Worm (Caenorhabditis elegans): ENCODE data around the gene F53H4.4.

- TF ChIP-seq B0019.2 (GFP tag; conservative IDR thresholded peaks at IDR 0.05) (no peak), ztf-22 (GFP tag; optimal IDR thresholded peaks at IDR 0.05) (no peak), unc-62 (GFP tag; optimal IDR thresholded peaks at IDR 0.05) (no peak), sea-2 (GFP tag; IDR thresholded peaks at IDR 0.05) (no peak), B0035.1 (tag; optimal IDR thresholded peaks at IDR 0.05) (no peak), F57C9.4 (tag; optimal IDR thresholded peaks at IDR 0.05) (no peak), atf-7 (tag; optimal IDR thresholded peaks at IDR 0.05) (no peak)
Measured at ce11 chrX:15902835-15903234, 36.6 kb downstream of the F53H4.4 start.
